Fruit fly (Drosophila melanogaster) Kc167 (cell line): ENCODE measurements around the gene mgl.

Experiments
- Myc ChIP-seq: fragments of >200 bp; optimal IDR thresholded peaks from 2 replicates; lab custom pipeline; 2017; ENCODE audit warnings: missing external identifiers
- Sin3A ChIP-seq: fragments of >200 bp; optimal IDR thresholded peaks from 2 replicates; lab custom pipeline; 2018; ENCODE audit warnings: missing external identifiers
- h ChIP-seq: fragments of >200 bp; optimal IDR thresholded peaks from 3 replicates; lab custom pipeline; 2018; ENCODE audit warnings: missing external identifiers
- insv ChIP-seq: fragments of >200 bp; optimal IDR thresholded peaks from 3 replicates; lab custom pipeline; 2018; ENCODE audit warnings: missing external identifiers
- psq ChIP-seq: fragments of >200 bp; optimal IDR thresholded peaks from 2 replicates; lab custom pipeline; 2017; ENCODE audit warnings: missing external identifiers
- ttk ChIP-seq: sonication (Bioruptor generic); optimal IDR thresholded peaks from 2 replicates; lab custom pipeline; 2017; ENCODE audit warnings: missing external identifiers

Gene mgl

DNA sequence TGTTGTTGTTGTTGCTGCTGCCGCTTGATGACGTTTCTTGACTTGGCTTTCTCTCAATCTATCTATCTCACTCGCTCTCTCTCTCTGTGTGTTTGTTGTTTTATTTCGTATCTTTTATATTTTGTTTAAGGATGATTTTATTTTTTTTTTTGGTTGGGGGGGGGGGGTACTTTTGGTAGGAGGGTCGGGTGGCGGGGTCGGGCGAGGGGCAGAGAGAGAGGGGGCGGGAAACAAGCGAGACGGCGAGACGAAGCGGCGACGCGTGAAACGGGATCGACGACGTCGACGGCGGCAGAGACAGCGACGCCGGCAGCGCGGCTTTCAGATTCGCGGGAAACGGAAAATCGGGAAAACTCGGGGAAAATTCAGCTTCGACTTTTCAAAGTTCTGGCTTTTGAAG lies 145.2 kb downstream of the mgl start:
- no peak for TF ChIP-seq ttk
- TF ChIP-seq Myc (lab: Kevin White, UChicago) = no peak
- TF ChIP-seq insv (lab: Kevin White, UChicago) = no peak
- TF ChIP-seq h (lab: Kevin White, UChicago) = no peak
- no peak for TF ChIP-seq psq
- no peak for TF ChIP-seq Sin3A (lab: Kevin White, UChicago)

DNA sequence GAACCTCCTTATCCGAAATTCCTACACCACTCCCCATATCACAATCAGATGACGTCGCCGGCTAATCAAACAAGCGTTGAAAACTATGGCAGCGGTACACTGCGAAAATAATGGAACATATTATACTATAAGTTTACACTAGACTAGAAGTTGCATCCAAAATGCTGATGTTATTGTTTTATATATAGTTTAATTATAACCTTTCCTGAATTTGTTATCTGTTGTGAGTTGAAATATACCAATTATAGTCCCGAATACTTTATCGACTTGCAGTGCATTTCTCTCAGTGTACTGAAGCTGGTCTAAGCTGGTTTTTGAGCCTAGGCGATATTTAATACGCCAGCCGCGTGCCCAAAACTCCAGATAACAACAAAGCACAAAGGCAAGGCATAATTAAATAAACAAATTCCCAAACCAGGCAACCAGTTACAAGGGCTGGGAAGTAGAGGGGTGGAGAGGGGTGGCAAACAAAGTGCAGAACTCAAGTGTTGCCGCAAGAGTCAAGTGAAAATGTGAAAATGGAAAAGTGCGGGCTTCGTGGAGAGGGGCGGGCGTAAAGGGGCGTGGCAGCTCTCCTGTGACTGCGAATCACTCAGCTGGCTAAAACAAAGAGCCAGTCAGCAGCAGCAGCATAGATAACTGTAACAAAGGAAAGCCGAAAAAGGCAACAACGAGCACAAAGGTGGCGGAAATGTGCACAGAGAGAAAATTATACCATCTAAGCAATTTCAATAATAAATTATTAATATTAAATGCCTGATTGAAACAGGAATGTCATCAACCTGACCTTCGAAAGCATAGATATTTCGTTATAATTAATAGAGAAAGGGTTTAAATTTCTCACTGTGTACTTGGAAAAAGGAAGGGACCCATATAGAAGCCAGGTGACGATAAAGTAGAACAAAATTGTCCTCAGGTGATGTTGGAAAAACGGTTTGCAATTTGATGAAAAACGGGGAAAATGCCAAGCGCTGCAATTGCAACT lies 147.5 kb downstream of the mgl start:
- TF ChIP-seq Myc (lab: Kevin White, UChicago) = no peak
- no peak for TF ChIP-seq psq
- TF ChIP-seq Sin3A (lab: Kevin White, UChicago) = no peak
- TF ChIP-seq insv (lab: Kevin White, UChicago) = no peak
- no peak for TF ChIP-seq ttk
- no peak for TF ChIP-seq h (lab: Kevin White, UChicago)

DNA sequence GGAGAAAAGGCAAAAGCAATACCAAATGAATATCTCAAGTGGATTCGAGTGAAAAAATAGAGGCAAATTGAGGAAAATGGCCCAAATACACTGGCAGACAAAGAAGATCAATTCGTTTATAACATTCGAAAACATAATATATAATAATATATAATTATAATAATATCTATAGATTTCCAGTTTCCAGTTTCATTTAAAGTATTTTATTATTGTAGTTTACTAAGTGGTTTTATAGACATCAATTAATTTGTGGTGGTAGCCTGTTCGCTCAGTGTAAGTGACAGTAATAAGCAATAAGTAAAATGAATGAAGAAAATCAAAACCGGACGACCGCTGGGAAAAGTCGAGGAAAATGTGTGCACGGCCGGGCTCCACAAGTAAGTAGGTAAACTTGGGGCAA lies 149.6 kb downstream of the mgl start:
- TF ChIP-seq Sin3A (lab: Kevin White, UChicago) = no peak
- no peak for TF ChIP-seq ttk
- TF ChIP-seq Myc (lab: Kevin White, UChicago) = no peak
- no peak for TF ChIP-seq h (lab: Kevin White, UChicago)
- no peak for TF ChIP-seq insv (lab: Kevin White, UChicago)
- no peak for TF ChIP-seq psq

DNA sequence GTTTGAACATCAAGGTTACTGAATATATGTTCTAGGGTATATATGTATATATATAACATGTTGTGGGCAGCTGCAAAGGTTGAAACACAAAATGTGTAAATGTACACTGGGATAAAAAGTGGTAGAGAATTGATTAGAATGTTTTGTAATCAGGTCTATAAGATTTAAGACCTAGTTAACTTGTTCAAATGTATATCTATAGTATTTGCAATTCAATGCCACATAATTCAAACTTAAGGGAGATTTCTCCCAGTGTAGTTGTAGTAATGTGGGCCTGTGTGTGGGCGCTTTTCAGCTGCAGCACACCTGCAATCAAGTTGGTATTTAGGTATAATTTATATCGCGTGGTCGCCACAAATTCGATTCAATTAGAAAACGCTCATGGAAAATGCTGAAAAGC lies 150.7 kb downstream of the mgl start:
- TF ChIP-seq insv (lab: Kevin White, UChicago) (no peak), Sin3A (lab: Kevin White, UChicago) (no peak), ttk (no peak), psq (no peak), h (lab: Kevin White, UChicago) (no peak), Myc (lab: Kevin White, UChicago) (no peak)

DNA sequence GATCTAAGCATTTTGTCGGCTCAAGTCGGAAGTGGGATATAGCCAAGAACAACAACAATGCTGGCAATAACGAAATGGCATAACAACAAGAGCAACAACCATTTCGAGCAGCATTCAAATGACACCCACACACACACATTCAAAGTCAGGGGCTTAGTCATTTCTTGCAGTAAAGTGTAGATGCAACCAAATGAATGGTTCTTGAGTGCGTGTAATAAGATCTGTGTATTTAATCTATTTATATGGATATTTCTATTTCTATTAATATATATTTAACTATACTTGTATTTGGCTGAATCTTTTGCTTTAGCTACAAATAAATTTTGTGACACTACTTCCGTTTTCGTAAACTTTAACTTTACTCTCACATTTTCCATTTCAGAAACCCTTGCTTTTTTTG lies 152.2 kb downstream of the mgl start:
- TF ChIP-seq Myc (lab: Kevin White, UChicago) = no peak
- no peak for TF ChIP-seq psq
- TF ChIP-seq ttk = no peak
- TF ChIP-seq Sin3A (lab: Kevin White, UChicago) = no peak
- no peak for TF ChIP-seq h (lab: Kevin White, UChicago)
- no peak for TF ChIP-seq insv (lab: Kevin White, UChicago)

DNA sequence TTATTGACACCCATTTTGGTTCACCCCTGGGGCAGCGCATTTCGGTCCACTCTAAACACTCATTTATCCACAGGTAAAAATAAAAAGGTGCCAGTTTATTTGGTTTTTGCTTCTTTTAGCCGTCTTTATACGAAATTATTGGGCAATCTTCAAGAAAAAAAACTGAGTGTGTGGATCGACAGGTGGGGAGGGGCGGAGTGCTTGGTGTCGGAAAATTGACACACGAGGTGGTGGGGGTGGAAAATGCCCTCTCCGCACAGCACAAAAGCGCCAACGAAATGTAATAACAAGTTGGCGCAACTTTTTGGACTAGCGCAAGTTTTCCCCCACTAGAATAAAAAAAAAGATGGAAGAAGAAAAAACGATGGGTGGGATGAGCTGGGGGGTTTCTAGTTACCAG lies 154.4 kb downstream of the mgl start:
- TF ChIP-seq Myc (lab: Kevin White, UChicago) (no peak), Sin3A (lab: Kevin White, UChicago) (no peak), psq (no peak), insv (lab: Kevin White, UChicago) (no peak), ttk (no peak)

DNA sequence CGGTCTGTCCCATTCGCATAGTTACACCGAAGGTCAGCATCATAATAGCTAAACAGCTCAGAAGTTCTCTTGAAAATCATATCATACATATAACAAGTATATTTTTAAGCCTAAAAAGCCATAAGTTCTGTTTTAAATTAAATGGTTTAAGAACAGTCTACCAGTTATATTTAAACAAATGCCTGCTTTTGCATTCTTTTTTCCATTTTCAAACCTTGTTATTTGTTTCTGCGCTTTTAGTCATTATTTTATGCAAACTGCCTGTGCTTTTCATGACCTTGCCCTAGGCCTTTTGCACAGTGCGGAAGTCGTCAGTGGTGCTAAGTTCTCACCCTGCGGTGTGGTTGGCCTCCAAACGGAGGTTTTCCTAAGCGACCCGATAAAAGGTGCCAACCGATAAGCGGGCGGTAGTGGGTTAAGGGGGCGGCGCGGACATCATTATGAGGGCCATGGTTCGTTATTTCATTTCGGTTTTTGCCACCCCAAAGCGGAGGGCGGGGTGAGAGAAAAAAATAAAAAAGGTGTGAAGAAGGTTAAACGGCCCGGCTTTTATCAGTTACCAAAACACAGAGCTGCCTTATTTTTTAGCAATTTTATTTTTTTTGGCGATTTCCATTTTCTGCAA lies 155.3 kb downstream of the mgl start:
- no peak for TF ChIP-seq ttk

DNA sequence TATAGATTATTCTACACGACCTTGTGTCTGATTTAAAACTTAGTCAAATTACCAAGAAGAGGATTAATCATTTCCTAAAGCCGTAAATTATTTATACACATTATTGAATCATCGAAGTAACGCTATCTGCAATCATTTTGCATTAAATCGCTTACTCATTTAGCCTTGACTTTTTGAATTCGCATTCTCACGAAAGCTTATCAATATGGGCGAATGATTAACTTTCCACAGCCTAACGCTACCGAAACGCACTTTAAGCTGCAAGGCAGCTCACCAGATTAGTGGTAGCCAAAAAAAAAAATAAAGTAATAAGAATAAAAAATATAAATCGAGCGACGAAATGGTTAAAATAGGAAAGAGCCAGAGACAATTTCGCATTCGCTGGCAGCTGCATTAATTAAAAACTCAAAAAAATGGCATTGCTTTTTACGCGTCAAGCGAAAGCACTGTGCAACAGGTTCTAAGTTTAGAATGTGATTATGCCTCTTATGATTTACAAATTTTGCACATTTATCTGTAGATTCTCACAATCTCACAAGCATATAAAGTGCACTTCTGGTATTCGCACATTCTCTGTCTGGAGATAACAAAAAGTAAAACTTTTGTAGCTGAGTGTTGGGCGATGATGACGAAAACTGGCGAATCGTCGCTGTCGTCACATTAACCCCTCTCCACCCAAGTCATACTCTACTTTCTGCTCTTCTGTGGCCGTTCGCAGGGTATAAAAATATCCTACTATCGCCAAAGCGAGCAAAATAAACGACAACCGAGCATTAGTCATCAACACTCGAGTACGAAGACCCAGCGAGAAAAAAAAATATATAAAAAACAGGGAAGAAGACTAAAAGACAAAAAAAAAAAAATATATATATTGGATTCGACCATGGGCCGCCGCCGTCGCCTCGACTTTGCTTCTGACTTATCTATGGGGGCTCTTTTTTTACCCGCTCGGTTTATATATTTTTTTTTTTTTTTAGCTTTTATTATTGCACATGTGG lies 156.2 kb downstream of the mgl start:
- TF ChIP-seq insv (lab: Kevin White, UChicago) = no peak
- no peak for TF ChIP-seq h (lab: Kevin White, UChicago)

DNA sequence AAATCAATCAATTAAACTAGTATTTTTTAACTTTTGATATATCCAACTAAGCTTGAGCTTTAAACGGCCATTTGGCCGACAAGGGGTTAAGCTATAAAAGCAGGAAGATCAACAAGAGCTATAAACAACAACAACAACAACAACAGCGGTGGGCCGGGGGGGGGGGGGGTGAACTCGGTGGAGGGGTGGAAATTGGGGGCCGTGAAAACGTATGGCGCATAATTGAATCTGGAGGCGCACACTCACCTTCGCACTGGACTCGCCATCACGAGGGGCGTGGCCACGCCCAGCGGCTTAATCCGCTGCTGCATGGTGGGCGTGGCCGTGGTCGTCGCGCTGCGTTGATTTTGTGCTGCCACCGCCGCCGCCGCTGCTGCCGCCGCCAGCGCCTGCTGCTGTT lies 167.7 kb downstream of the mgl start:
- TF ChIP-seq ttk (no peak), Sin3A (lab: Kevin White, UChicago) (no peak), insv (lab: Kevin White, UChicago) (no peak), h (lab: Kevin White, UChicago) (no peak), psq (no peak)

DNA sequence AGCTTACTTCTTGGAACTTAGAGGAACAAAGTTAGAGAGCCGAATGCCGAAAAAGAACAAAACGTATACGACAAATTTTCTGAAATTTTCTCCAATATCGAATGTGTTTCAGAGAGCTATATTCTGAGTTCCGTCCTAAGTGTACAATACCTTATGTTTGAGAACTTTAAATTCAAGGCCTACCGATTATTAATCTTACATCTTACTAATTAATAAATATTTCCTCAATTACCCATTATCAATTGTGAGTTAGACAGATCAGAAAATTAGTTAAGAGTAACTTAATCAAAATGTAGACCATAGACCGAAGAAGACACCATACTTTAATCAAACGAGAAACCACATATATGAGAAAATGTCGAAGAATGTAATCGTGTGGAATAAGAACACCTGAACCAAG lies 169.5 kb downstream of the mgl start, which contains the start of gene CG34450:
CG34450 (minus strand) TSS at position 101 of the 400 bp plus-strand sequence.
- no peak for TF ChIP-seq Myc (lab: Kevin White, UChicago)
- TF ChIP-seq h (lab: Kevin White, UChicago) = no peak
- no peak for TF ChIP-seq psq
- no peak for TF ChIP-seq insv (lab: Kevin White, UChicago)
- no peak for TF ChIP-seq Sin3A (lab: Kevin White, UChicago)
- TF ChIP-seq ttk = no peak

DNA sequence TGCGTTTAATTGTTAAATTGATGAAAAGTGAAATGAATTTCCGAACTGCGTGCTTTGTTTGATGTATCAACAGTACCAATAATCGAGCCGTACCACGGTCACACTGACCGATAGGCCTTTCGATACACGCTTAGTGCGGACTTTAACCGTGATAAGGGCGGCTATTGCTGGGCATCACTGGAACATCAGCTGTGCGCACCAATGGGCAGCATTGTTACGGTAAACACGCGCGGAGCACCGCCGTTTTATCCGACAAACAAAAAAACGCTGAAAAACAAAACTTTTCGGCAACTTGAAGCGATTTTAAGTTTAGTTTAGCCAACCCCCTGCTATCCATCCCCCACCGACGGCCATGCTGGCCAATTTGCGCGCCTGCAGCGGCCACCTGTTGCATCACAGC lies 180.8 kb downstream of the mgl start, which contains the start of the genes c12.1 and c12.2:
c12.1 (minus strand) TSS at position 84 of the 400 bp plus-strand sequence.
c12.2 (plus strand) TSS at position 220 of the 400 bp plus-strand sequence.
- no peak for TF ChIP-seq psq
- no peak for TF ChIP-seq Myc (lab: Kevin White, UChicago)
- TF ChIP-seq ttk = no peak
- no peak for TF ChIP-seq h (lab: Kevin White, UChicago)
- TF ChIP-seq Sin3A (lab: Kevin White, UChicago) = no peak
- no peak for TF ChIP-seq insv (lab: Kevin White, UChicago)
